Worm (Caenorhabditis elegans) whole organism, L3 larva: ENCODE results near the gene spp-22.

Experiments
- ZK546.5 ChIP-seq: sonication (generic microtip); optimal IDR thresholded peaks from 2 replicates; lab custom pipeline; 2017; ENCODE audit warnings: missing biosample characterization, missing genetic modification characterization
- aly-2 ChIP-seq: fragments of 150-350 bp; optimal IDR thresholded peaks from 2 replicates; lab custom pipeline; 2014; ENCODE audit warnings: missing biosample characterization, missing genetic modification characterization
- ama-1 ChIP-seq: fragments of 150-350 bp; optimal IDR thresholded peaks from 2 replicates; lab custom pipeline; 2018
- ceh-16 ChIP-seq: sonication (generic microtip); optimal IDR thresholded peaks from 2 replicates; lab custom pipeline; 2017; ENCODE audit warnings: missing biosample characterization, missing genetic modification characterization
- ceh-28 ChIP-seq: fragments of 150-350 bp; optimal IDR thresholded peaks from 2 replicates; lab custom pipeline; 2014; ENCODE audit warnings: missing biosample characterization, missing genetic modification reagents, missing genetic modification characterization
- ceh-9 ChIP-seq: sonication (generic microtip); optimal IDR thresholded peaks from 2 replicates; lab custom pipeline; 2018; ENCODE audit warnings: missing biosample characterization, missing genetic modification characterization
- daf-12 ChIP-seq: fragments of 150-350 bp; optimal IDR thresholded peaks from 2 replicates; lab custom pipeline; 2014; ENCODE audit warnings: missing biosample characterization, missing genetic modification reagents, missing genetic modification characterization
- egl-5 ChIP-seq: fragments of 150-350 bp; optimal IDR thresholded peaks from 2 replicates; lab custom pipeline; 2017; ENCODE audit warnings: missing biosample characterization, missing genetic modification reagents, missing genetic modification characterization, inconsistent platforms
- elt-2 ChIP-seq: sonication (generic microtip); optimal IDR thresholded peaks from 2 replicates; lab custom pipeline; 2016; ENCODE audit warnings: missing genetic modification reagents, mild to moderate bottlenecking, missing genetic modification characterization, missing compliant biosample characterization
- eor-1 ChIP-seq, 2 experiments: fragments of 150-350 bp; optimal IDR thresholded peaks; 2 replicates each; lab custom pipeline; 2014 to 2018; ENCODE audit warnings: missing biosample characterization in 2 of 2, missing genetic modification characterization in 2 of 2
- fkh-10 ChIP-seq: sonication (generic microtip); optimal IDR thresholded peaks from 2 replicates; lab custom pipeline; 2017; ENCODE audit warnings: missing biosample characterization, missing genetic modification reagents, missing genetic modification characterization
- hmg-11 ChIP-seq: sonication (generic microtip); optimal IDR thresholded peaks from 2 replicates; lab custom pipeline; 2016; ENCODE audit warnings: missing genetic modification characterization, missing compliant biosample characterization
- jun-1 ChIP-seq: fragments of 150-350 bp; optimal IDR thresholded peaks from 2 replicates; lab custom pipeline; 2014; ENCODE audit warnings: missing biosample characterization, missing genetic modification reagents, missing genetic modification characterization
- lin-15B ChIP-seq: fragments of 150-350 bp; optimal IDR thresholded peaks from 2 replicates; lab custom pipeline; 2014; ENCODE audit warnings: missing biosample characterization, missing genetic modification characterization
- lin-39 ChIP-seq: fragments of 150-350 bp; optimal IDR thresholded peaks from 2 replicates; lab custom pipeline; 2018; ENCODE audit warnings: missing biosample characterization, missing genetic modification reagents, missing genetic modification characterization
- lsy-12 ChIP-seq: sonication (generic microtip); optimal IDR thresholded peaks from 2 replicates; lab custom pipeline; 2016; ENCODE audit warnings: mild to moderate bottlenecking, missing genetic modification characterization, missing compliant biosample characterization
- mml-1 ChIP-seq: fragments of 150-350 bp; sonication (generic microtip); optimal IDR thresholded peaks from 3 replicates; lab custom pipeline; 2014; ENCODE audit warnings: missing biosample characterization, missing genetic modification characterization
- nfya-1 ChIP-seq: sonication (generic microtip); optimal IDR thresholded peaks from 2 replicates; lab custom pipeline; 2017; ENCODE audit warnings: missing genetic modification characterization, mild to moderate bottlenecking, missing compliant biosample characterization, antibody characterized with exemption, moderate library complexity; ENCODE audit not compliant: insufficient read depth
- nhr-11 ChIP-seq: fragments of 150-350 bp; optimal IDR thresholded peaks from 2 replicates; lab custom pipeline; 2014; ENCODE audit warnings: missing biosample characterization, missing genetic modification characterization
- nhr-12 ChIP-seq: fragments of 150-350 bp; optimal IDR thresholded peaks from 2 replicates; lab custom pipeline; 2014; ENCODE audit warnings: missing biosample characterization, missing genetic modification characterization
- nhr-23 ChIP-seq: fragments of 150-350 bp; optimal IDR thresholded peaks from 2 replicates; lab custom pipeline; 2014; ENCODE audit warnings: missing biosample characterization, missing genetic modification reagents, missing genetic modification characterization
- nhr-237 ChIP-seq: fragments of 150-350 bp; optimal IDR thresholded peaks from 2 replicates; lab custom pipeline; 2014; ENCODE audit warnings: missing biosample characterization, missing genetic modification characterization
- pha-4 ChIP-seq: fragments of 150-350 bp; optimal IDR thresholded peaks from 2 replicates; lab custom pipeline; 2014; ENCODE audit warnings: missing biosample characterization, missing genetic modification reagents, missing genetic modification characterization
- pqm-1 ChIP-seq: fragments of 150-350 bp; optimal IDR thresholded peaks from 2 replicates; lab custom pipeline; 2017; ENCODE audit warnings: missing biosample characterization, missing genetic modification characterization, inconsistent platforms
- skn-1 ChIP-seq: fragments of 150-350 bp; optimal IDR thresholded peaks from 2 replicates; lab custom pipeline; 2014; ENCODE audit warnings: missing biosample characterization, missing genetic modification characterization
- snpc-4 ChIP-seq: fragments of 150-350 bp; optimal IDR thresholded peaks from 2 replicates; lab custom pipeline; 2014; ENCODE audit warnings: missing biosample characterization, missing genetic modification characterization
- tbx-2 ChIP-seq: sonication (generic microtip); optimal IDR thresholded peaks from 2 replicates; lab custom pipeline; 2016; ENCODE audit warnings: mild to moderate bottlenecking, missing genetic modification characterization, missing compliant biosample characterization
- zag-1 ChIP-seq: fragments of 150-350 bp; optimal IDR thresholded peaks from 2 replicates; lab custom pipeline; 2014; ENCODE audit warnings: missing biosample characterization, missing genetic modification characterization
- ztf-11 ChIP-seq: fragments of 150-350 bp; optimal IDR thresholded peaks from 2 replicates; lab custom pipeline; 2014; ENCODE audit warnings: missing biosample characterization, missing genetic modification characterization

Gene spp-22

ce11 chrX:7199831-7200414, 11.6 kb upstream of the spp-22 start, which contains the start of gene C55B6.1:
TSS of gene C55B6.1 (plus strand) at chrX:7200364.
- TF ChIP-seq ceh-28 (tag; lab: Kevin White, UChicago) (no peak), lin-39 (no peak), mml-1 (tag; lab: Kevin White, UChicago) (no peak), nfya-1 (tag; lab: Kevin White, UChicago) (peak; percentile 8)

ce11 chrX:7200475-7200874, 11.0 kb upstream of the spp-22 start:
- TF ChIP-seq skn-1 (peak; percentile 47), nfya-1 (tag; lab: Kevin White, UChicago) (peak; percentile 41), lin-39 (no peak), elt-2 (peak; percentile 94), pqm-1 (tag; lab: Kevin White, UChicago) (peak; percentile 83), egl-5 (tag; lab: Kevin White, UChicago) (no peak), nhr-237 (tag; lab: Kevin White, UChicago) (no peak), jun-1 (tag; lab: Kevin White, UChicago) (peak; percentile 38)

- no peak for TF ChIP-seq ceh-9 (tag; lab: Kevin White, UChicago)
- no peak for TF ChIP-seq ceh-16 (tag; lab: Kevin White, UChicago)
- no peak for TF ChIP-seq fkh-10
- no peak for TF ChIP-seq lin-15B (tag; lab: Kevin White, UChicago)
- TF ChIP-seq hmg-11 (tag; lab: Kevin White, UChicago), result no peak
- TF ChIP-seq ztf-11 (tag; lab: Kevin White, UChicago), result no peak
- TF ChIP-seq lin-39, result no peak
- no peak for TF ChIP-seq zag-1
- TF ChIP-seq egl-5 (tag; lab: Kevin White, UChicago), result no peak
- TF ChIP-seq daf-12 (tag; lab: Kevin White, UChicago), result no peak
- no peak for TF ChIP-seq nhr-237 (tag; lab: Kevin White, UChicago)
- no peak for TF ChIP-seq lsy-12 (tag; lab: Kevin White, UChicago)
- TF ChIP-seq ama-1, result no peak
- TF ChIP-seq pha-4, result no peak
Observed at ce11 chrX:7204175-7204574, 7.3 kb upstream of the spp-22 start.

- TF ChIP-seq nhr-12 (tag; lab: Kevin White, UChicago) (no peak), skn-1 (no peak), ceh-16 (tag; lab: Kevin White, UChicago) (no peak), hmg-11 (tag; lab: Kevin White, UChicago) (no peak), tbx-2 (tag; lab: Kevin White, UChicago) (no peak), lsy-12 (tag; lab: Kevin White, UChicago) (no peak), ceh-9 (tag; lab: Kevin White, UChicago) (no peak), nhr-237 (tag; lab: Kevin White, UChicago) (no peak)
Observed at ce11 chrX:7205195-7205594, 6.3 kb upstream of the spp-22 start, which contains the start of gene C55B6.5. TSS of gene C55B6.5 (minus strand) at chrX:7205295.

- TF ChIP-seq nhr-23 (no peak), eor-1 (tag; optimal IDR thresholded peaks at IDR 0.05; lab: Kevin White, UChicago) (no peak), aly-2 (tag; lab: Kevin White, UChicago) (no peak), ztf-11 (tag; lab: Kevin White, UChicago) (no peak), nhr-11 (no peak), ceh-9 (tag; lab: Kevin White, UChicago) (no peak), pqm-1 (tag; lab: Kevin White, UChicago) (no peak), ceh-16 (tag; lab: Kevin White, UChicago) (no peak), ZK546.5 (tag; lab: Kevin White, UChicago) (no peak), mml-1 (tag; lab: Kevin White, UChicago) (no peak), snpc-4 (tag; lab: Kevin White, UChicago) (no peak), daf-12 (tag; lab: Kevin White, UChicago) (no peak)
Observed at ce11 chrX:7206419-7206818, 5.1 kb upstream of the spp-22 start, which contains the start of gene ZK867.2. TSS of gene ZK867.2 (plus strand) at chrX:7206719.

- no peak for TF ChIP-seq nhr-12 (tag; lab: Kevin White, UChicago)
- TF ChIP-seq, all 47 proteins: peak for 0
Observed at ce11 chrX:7209151-7209550, 2.4 kb upstream of the spp-22 start.
